Worm (Caenorhabditis elegans): Measurements from ENCODE around the gene spp-30.

ce11 chrX:11645517-11645916 is 17.0 kb upstream of the spp-30 start:
- no peak for TF ChIP-seq nhr-28 (tag; optimal IDR thresholded peaks at IDR 0.05)
- TF ChIP-seq mep-1 (tag; optimal IDR thresholded peaks at IDR 0.05): no peak
- TF ChIP-seq unc-62 (GFP tag; optimal IDR thresholded peaks at IDR 0.05): no peak

Data from whole organism, mixed stage, embryonic.